Fruit fly (Drosophila melanogaster) whole organism, embryonic: ENCODE measurements around the gene Atg14.
A peak's percentile ranks its signal among the peaks of the same experiment; 100 is the strongest.

Source experiments
- Atf6 ChIP-seq: fragments of 200-800 bp; sonication (Bioruptor generic); IDR thresholded peaks from 2 replicates; pipeline ENCODE4 v1.3.6; 2022; ENCODE audit warnings: missing biosample characterization, missing genetic modification characterization
- Bdp1 ChIP-seq: fragments of 200-800 bp; sonication (Bioruptor generic); optimal IDR thresholded peaks from 3 replicates; lab custom pipeline; 2016; ENCODE audit warnings: missing biosample characterization, missing genetic modification characterization
- CG10147 ChIP-seq: fragments of 200-800 bp; sonication (Bioruptor generic); optimal IDR thresholded peaks from 2 replicates; lab custom pipeline; 2019; ENCODE audit warnings: missing biosample characterization, mild to moderate bottlenecking, missing genetic modification characterization, moderate library complexity
- CG10654 ChIP-seq: fragments of 200-800 bp; sonication (Bioruptor generic); optimal IDR thresholded peaks from 2 replicates; lab custom pipeline; 2016; ENCODE audit warnings: missing biosample characterization, missing genetic modification characterization
- CG11247 ChIP-seq: fragments of 200-800 bp; sonication (Bioruptor generic); IDR thresholded peaks from 2 replicates; pipeline ENCODE4 v1.3.6; 2022; ENCODE audit warnings: missing biosample characterization, missing genetic modification characterization
- CG12769 ChIP-seq: fragments of 200-800 bp; sonication (Bioruptor generic); optimal IDR thresholded peaks from 2 replicates; lab custom pipeline; 2019; ENCODE audit warnings: missing biosample characterization, mild to moderate bottlenecking, missing genetic modification characterization, moderate library complexity
- CG14050 ChIP-seq: fragments of 200-800 bp; sonication (Bioruptor generic); IDR thresholded peaks from 3 replicates; pipeline ENCODE4 v1.3.6; 2022; ENCODE audit warnings: missing biosample characterization, missing genetic modification characterization
- CG15269 ChIP-seq: fragments of 200-800 bp; sonication (Bioruptor generic); optimal IDR thresholded peaks from 2 replicates; lab custom pipeline; 2018; ENCODE audit warnings: missing biosample characterization, mild to moderate bottlenecking, missing genetic modification characterization, moderate library complexity
- CG17186 ChIP-seq: fragments of 200-800 bp; sonication (Bioruptor generic); optimal IDR thresholded peaks from 3 replicates; lab custom pipeline; 2017; ENCODE audit warnings: missing biosample characterization, missing genetic modification reagents, missing genetic modification characterization
- CG17612 ChIP-seq: fragments of 200-800 bp; sonication (Bioruptor generic); IDR thresholded peaks from 2 replicates; pipeline ENCODE4 v1.3.6; 2022; ENCODE audit warnings: missing biosample characterization, missing genetic modification characterization
- CG2120 ChIP-seq: fragments of 200-800 bp; sonication (Bioruptor generic); optimal IDR thresholded peaks from 3 replicates; lab custom pipeline; 2016; ENCODE audit warnings: missing biosample characterization, missing genetic modification characterization
- CG30403 ChIP-seq: fragments of 200-800 bp; sonication (Bioruptor generic); optimal IDR thresholded peaks from 3 replicates; lab custom pipeline; 2016; ENCODE audit warnings: missing biosample characterization, missing genetic modification characterization
- CG3065 ChIP-seq: fragments of 200-800 bp; sonication (Bioruptor generic); optimal IDR thresholded peaks from 2 replicates; lab custom pipeline; 2016; ENCODE audit warnings: missing biosample characterization, missing genetic modification characterization
- CG4424 ChIP-seq: fragments of 200-800 bp; sonication (Bioruptor generic); optimal IDR thresholded peaks from 3 replicates; lab custom pipeline; 2016; ENCODE audit warnings: missing biosample characterization, missing genetic modification characterization
- CG6272 ChIP-seq: fragments of 200-800 bp; sonication (Bioruptor generic); IDR thresholded peaks from 2 replicates; pipeline ENCODE4 v1.3.6; 2022; ENCODE audit warnings: missing biosample characterization, missing genetic modification characterization
- CG7928 ChIP-seq: fragments of 200-800 bp; sonication (Bioruptor generic); optimal IDR thresholded peaks from 2 replicates; lab custom pipeline; 2017; ENCODE audit warnings: missing biosample characterization, mild to moderate bottlenecking, missing genetic modification characterization
- CG7963 ChIP-seq: fragments of 200-800 bp; sonication (Bioruptor generic); IDR thresholded peaks from 3 replicates; pipeline ENCODE4 v1.3.6; 2022; ENCODE audit warnings: missing biosample characterization, missing genetic modification characterization; ENCODE audit not compliant: partially characterized antibody
- Drgx ChIP-seq: fragments of 200-800 bp; sonication (Bioruptor generic); IDR thresholded peaks from 2 replicates; pipeline ENCODE4 v1.3.6; 2022; ENCODE audit warnings: missing biosample characterization, missing genetic modification characterization
- Fer2 ChIP-seq: fragments of 200-800 bp; sonication (Bioruptor generic); optimal IDR thresholded peaks from 2 replicates; lab custom pipeline; 2018; ENCODE audit warnings: missing biosample characterization, mild to moderate bottlenecking, missing genetic modification characterization, moderate library complexity
- Hmx ChIP-seq: fragments of 200-800 bp; sonication (Bioruptor generic); optimal IDR thresholded peaks from 2 replicates; lab custom pipeline; 2016; ENCODE audit warnings: missing biosample characterization, missing genetic modification characterization
- Max ChIP-seq: fragments of 200-800 bp; sonication (Bioruptor generic); optimal IDR thresholded peaks from 2 replicates; lab custom pipeline; 2016; ENCODE audit warnings: missing biosample characterization, mild to moderate bottlenecking, missing genetic modification characterization
- NC2β ChIP-seq: fragments of 200-800 bp; sonication (Bioruptor generic); optimal IDR thresholded peaks from 2 replicates; lab custom pipeline; 2016; ENCODE audit warnings: missing biosample characterization, missing genetic modification characterization
- Oaz ChIP-seq: fragments of 200-800 bp; sonication (Bioruptor generic); IDR thresholded peaks from 2 replicates; pipeline ENCODE4 v1.3.6; 2022; ENCODE audit warnings: missing biosample characterization, missing genetic modification characterization
- Sry-δ ChIP-seq: fragments of 200-800 bp; sonication (Bioruptor generic); optimal IDR thresholded peaks from 2 replicates; lab custom pipeline; 2016; ENCODE audit warnings: missing biosample characterization, missing genetic modification characterization
- Vsx1 ChIP-seq: fragments of 200-800 bp; sonication (Bioruptor generic); optimal IDR thresholded peaks from 2 replicates; lab custom pipeline; 2017; ENCODE audit warnings: missing biosample characterization, mild to moderate bottlenecking, missing genetic modification characterization, missing genetic modification reagents
- abd-A ChIP-seq: fragments of 200-800 bp; sonication (Bioruptor generic); optimal IDR thresholded peaks from 3 replicates; lab custom pipeline; 2019; ENCODE audit warnings: missing biosample characterization, mild to moderate bottlenecking, missing genetic modification characterization, moderate library complexity
- aop ChIP-seq: fragments of 200-800 bp; sonication (Bioruptor generic); IDR thresholded peaks from 2 replicates; pipeline ENCODE4 v1.3.6; 2022; ENCODE audit warnings: missing biosample characterization, missing genetic modification characterization
- bab2 ChIP-seq: fragments of 200-800 bp; sonication (Bioruptor generic); optimal IDR thresholded peaks from 2 replicates; lab custom pipeline; 2016; ENCODE audit warnings: missing biosample characterization, missing genetic modification characterization
- crc ChIP-seq: fragments of 200-800 bp; sonication (Bioruptor generic); optimal IDR thresholded peaks from 2 replicates; lab custom pipeline; 2016; ENCODE audit warnings: missing biosample characterization, missing genetic modification characterization
- da ChIP-seq: fragments of 200-800 bp; sonication (Bioruptor generic); optimal IDR thresholded peaks from 2 replicates; lab custom pipeline; 2016; ENCODE audit warnings: missing biosample characterization, missing genetic modification characterization
- dati ChIP-seq: fragments of 200-800 bp; sonication (Bioruptor generic); IDR thresholded peaks from 2 replicates; pipeline ENCODE4 v1.3.6; 2022; ENCODE audit warnings: missing biosample characterization, missing genetic modification characterization
- ems ChIP-seq: fragments of 200-800 bp; sonication (Bioruptor generic); optimal IDR thresholded peaks from 3 replicates; lab custom pipeline; 2016; ENCODE audit warnings: missing biosample characterization, missing genetic modification characterization
- exex ChIP-seq: fragments of 200-800 bp; sonication (Bioruptor generic); optimal IDR thresholded peaks from 4 replicates; lab custom pipeline; 2018; ENCODE audit warnings: missing biosample characterization, mild to moderate bottlenecking, missing genetic modification characterization, moderate library complexity
- eyg ChIP-seq: fragments of 200-800 bp; sonication (Bioruptor generic); optimal IDR thresholded peaks from 3 replicates; lab custom pipeline; 2016; ENCODE audit warnings: missing biosample characterization, missing genetic modification characterization
- fd64A ChIP-seq: fragments of 200-800 bp; sonication (Bioruptor generic); optimal IDR thresholded peaks from 3 replicates; lab custom pipeline; 2018; ENCODE audit warnings: missing biosample characterization, mild to moderate bottlenecking, missing genetic modification characterization
- fd96Cb ChIP-seq: fragments of 200-800 bp; sonication (Bioruptor generic); optimal IDR thresholded peaks from 2 replicates; lab custom pipeline; 2018; ENCODE audit warnings: missing biosample characterization, mild to moderate bottlenecking, missing genetic modification characterization, moderate library complexity
- gcm2 ChIP-seq: fragments of 200-800 bp; sonication (Bioruptor generic); optimal IDR thresholded peaks from 2 replicates; lab custom pipeline; 2016; ENCODE audit warnings: missing biosample characterization, missing genetic modification characterization
- her ChIP-seq: fragments of 200-800 bp; sonication (Bioruptor generic); optimal IDR thresholded peaks from 2 replicates; lab custom pipeline; 2016; ENCODE audit warnings: missing biosample characterization, missing genetic modification characterization
- ken ChIP-seq: fragments of 200-800 bp; sonication (Bioruptor generic); IDR thresholded peaks from 3 replicates; pipeline ENCODE4 v1.3.6; 2022; ENCODE audit warnings: missing biosample characterization, missing genetic modification characterization
- lmd ChIP-seq: fragments of 200-800 bp; sonication (Bioruptor generic); IDR thresholded peaks from 2 replicates; pipeline ENCODE4 v1.3.6; 2022; ENCODE audit warnings: missing biosample characterization, missing genetic modification characterization
- lov ChIP-seq, 2 experiments: fragments of 200-800 bp in 1 of 2; fragments of >200 bp in 1 of 2; sonication (Bioruptor generic) in 1 of 2; IDR thresholded peaks in 1 of 2; optimal IDR thresholded peaks in 1 of 2; 2 replicates in 1 of 2; 3 replicates in 1 of 2; pipeline versions ENCODE4 v1.3.6 to Lab custom; 2017 to 2022; ENCODE audit warnings: missing biosample characterization in 1 of 2, missing genetic modification characterization in 1 of 2
- nom ChIP-seq: fragments of 200-800 bp; sonication (Bioruptor generic); optimal IDR thresholded peaks from 2 replicates; lab custom pipeline; 2017; ENCODE audit warnings: missing biosample characterization, missing genetic modification characterization, mild to moderate bottlenecking, moderate library complexity, missing genetic modification reagents
- otp ChIP-seq: fragments of 200-800 bp; sonication (Bioruptor generic); IDR thresholded peaks from 3 replicates; pipeline ENCODE4, ENCODE4 v1.3.6; 2022; ENCODE audit warnings: missing biosample characterization, missing genetic modification characterization
- p53 ChIP-seq: fragments of 200-800 bp; sonication (Bioruptor generic); optimal IDR thresholded peaks from 2 replicates; lab custom pipeline; 2016; ENCODE audit warnings: missing biosample characterization, missing genetic modification characterization
- ranshi ChIP-seq: fragments of 200-800 bp; sonication (Bioruptor generic); IDR thresholded peaks from 2 replicates; pipeline ENCODE4 v1.3.6; 2022; ENCODE audit warnings: missing biosample characterization, missing genetic modification characterization
- salm ChIP-seq: fragments of 200-800 bp; sonication (Bioruptor generic); optimal IDR thresholded peaks from 2 replicates; lab custom pipeline; 2018; ENCODE audit warnings: missing biosample characterization, mild to moderate bottlenecking, missing genetic modification characterization
- shn ChIP-seq: fragments of 200-800 bp; sonication (Bioruptor generic); optimal IDR thresholded peaks from 3 replicates; lab custom pipeline; 2016; ENCODE audit warnings: missing biosample characterization, missing genetic modification characterization
- slou ChIP-seq: fragments of 200-800 bp; sonication (Bioruptor generic); optimal IDR thresholded peaks from 3 replicates; lab custom pipeline; 2016; ENCODE audit warnings: missing biosample characterization, missing genetic modification characterization
- sob ChIP-seq: fragments of 200-800 bp; sonication (Bioruptor generic); IDR thresholded peaks from 2 replicates; pipeline ENCODE4 v1.3.6; 2022; ENCODE audit warnings: missing biosample characterization, missing genetic modification characterization
- tll ChIP-seq, 2 experiments: fragments of 200-800 bp in 1 of 2; fragments of >200 bp in 1 of 2; sonication (Bioruptor generic) in 1 of 2; optimal IDR thresholded peaks; 2 replicates each; lab custom pipeline; 2017 to 2019; ENCODE audit warnings: missing biosample characterization in 2 of 2, missing genetic modification characterization in 2 of 2, mild to moderate bottlenecking in 1 of 2, moderate library complexity in 1 of 2

Atg14 gene

DNA sequence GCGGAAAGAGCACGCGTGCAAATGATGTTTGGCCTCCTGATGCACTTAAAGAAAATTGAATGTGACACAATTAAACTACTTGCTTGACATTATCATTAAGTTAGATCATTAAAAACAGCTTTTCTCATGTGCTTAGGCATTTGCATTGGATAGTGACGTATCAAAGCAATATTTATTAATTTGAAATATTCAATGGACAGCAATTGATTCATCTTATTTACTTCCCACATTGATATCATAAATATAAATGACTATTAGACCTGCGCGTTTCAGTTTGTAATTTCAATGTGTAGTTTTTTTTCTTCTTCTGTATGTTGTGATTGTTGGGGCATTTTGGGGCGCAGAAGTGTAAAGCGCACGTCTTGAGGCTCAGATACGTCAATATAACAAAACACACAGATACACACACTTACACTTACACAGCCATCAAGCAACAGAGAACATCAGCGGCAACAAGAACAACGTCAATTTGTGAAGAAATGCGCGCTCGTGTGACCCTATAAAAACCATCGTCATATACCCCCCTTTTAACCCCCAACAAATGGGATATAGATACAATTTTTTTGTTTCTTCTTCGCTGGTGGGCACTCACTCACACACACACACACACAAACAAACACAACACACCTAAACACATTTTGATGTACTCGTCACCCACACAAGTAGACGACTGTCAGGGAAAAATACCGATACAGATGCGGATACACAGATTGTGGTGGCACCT, 27.1 kb upstream of the Atg14 start (continued):
- TF ChIP-seq aop (GFP tag; lab: Robert Waterston, UW) (no peak), lov (optimal IDR thresholded peaks at IDR 0.05; lab: Kevin White, UChicago) (no peak), lov (GFP tag; IDR thresholded peaks at IDR 0.05; lab: Robert Waterston, UW) (no peak), CG2120 (GFP tag; lab: Kevin White, UChicago) (peak; percentile 68), shn (GFP tag; lab: Kevin White, UChicago) (peak; percentile 52), Max (peak; percentile 65), CG12769 (tag; lab: Kevin White, UChicago) (peak; percentile 36), crc (GFP tag; lab: Kevin White, UChicago) (peak; percentile 20), Fer2 (tag; lab: Kevin White, UChicago) (peak; percentile 37), fd64A (no peak), bab2 (GFP tag; lab: Kevin White, UChicago) (peak; percentile 64), lmd (GFP tag; lab: Robert Waterston, UW) (peak; percentile 77), CG3065 (GFP tag; lab: Kevin White, UChicago) (peak; percentile 62), salm (tag; lab: Kevin White, UChicago) (no peak), Hmx (no peak), slou (GFP tag; lab: Kevin White, UChicago) (no peak), otp (GFP tag; lab: Robert Waterston, UW) (no peak), gcm2 (GFP tag; lab: Kevin White, UChicago) (no peak), CG4424 (GFP tag; lab: Kevin White, UChicago) (peak; percentile 75), fd96Cb (tag; lab: Kevin White, UChicago) (peak; percentile 85), CG15269 (tag; lab: Kevin White, UChicago) (peak; percentile 77), CG6272 (GFP tag; lab: Robert Waterston, UW) (no peak), exex (tag; lab: Kevin White, UChicago) (peak; percentile 27), CG14050 (GFP tag; lab: Robert Waterston, UW) (0 out of 3 replicates have a peak, but pooled peaks have one; percentile 15), NC2β (GFP tag; lab: Kevin White, UChicago) (peak; percentile 33), p53 (GFP tag; lab: Kevin White, UChicago) (no peak), dati (no peak), eyg (GFP tag; lab: Kevin White, UChicago) (no peak), Oaz (no peak), nom (GFP tag; lab: Kevin White, UChicago) (no peak), tll (GFP tag; optimal IDR thresholded peaks at IDR 0.05; lab: Kevin White, UChicago) (no peak), her (no peak), da (no peak), Bdp1 (peak; percentile 14), CG7928 (GFP tag; lab: Kevin White, UChicago) (no peak), ken (GFP tag; lab: Robert Waterston, UW) (peak; percentile 46; the same call in 1 of the 3 replicates), CG7963 (GFP tag; lab: Robert Waterston, UW) (no peak), Atf6 (peak; percentile 58; the same call in 1 of the 2 replicates), CG10147 (GFP tag; lab: Kevin White, UChicago) (peak; percentile 64), CG30403 (peak; percentile 76), ranshi (GFP tag; lab: Robert Waterston, UW) (peak; percentile 62; the same call in 1 of the 2 replicates), CG10654 (GFP tag; lab: Kevin White, UChicago) (peak; percentile 45), CG17186 (GFP tag; lab: Kevin White, UChicago) (peak; percentile 27), Vsx1 (GFP tag; lab: Kevin White, UChicago) (no peak), Drgx (GFP tag; lab: Robert Waterston, UW) (0 out of 2 replicates have a peak, but pooled peaks have one; percentile 19), Sry-δ (GFP tag; lab: Kevin White, UChicago) (no peak), CG17612 (GFP tag; lab: Robert Waterston, UW) (no peak), sob (GFP tag; lab: Robert Waterston, UW) (no peak), ems (GFP tag; lab: Kevin White, UChicago) (peak; percentile 76), abd-A (tag; lab: Kevin White, UChicago) (peak; percentile 81), CG11247 (GFP tag; lab: Robert Waterston, UW) (no peak)
